Worm (Caenorhabditis elegans): ENCODE measurements around the gene znf-207.
"Not testable (repeated sequence)": the region's sequence is repeated elsewhere in the genome, so short reads cannot be mapped to it uniquely, and the experiment has no call there.

- not testable (repeated sequence) for TF ChIP-seq zip-5 (tag; optimal IDR thresholded peaks at IDR 0.05); ceh-2 (tag; optimal IDR thresholded peaks at IDR 0.05); ref-2 (tag; optimal IDR thresholded peaks at IDR 0.05); ceh-31 (tag; optimal IDR thresholded peaks at IDR 0.05); ceh-14 (tag; optimal IDR thresholded peaks at IDR 0.05); pqm-1 (tag; optimal IDR thresholded peaks at IDR 0.05); ceh-48 (tag; optimal IDR thresholded peaks at IDR 0.05); C08G9.2 (tag; optimal IDR thresholded peaks at IDR 0.05); ttx-3 (tag; optimal IDR thresholded peaks at IDR 0.05); lin-11 (tag; optimal IDR thresholded peaks at IDR 0.05); dmd-4 (tag; optimal IDR thresholded peaks at IDR 0.05; ENCODE audit: borderline replicate concordance); pax-1 (tag; optimal IDR thresholded peaks at IDR 0.05); sox-4 (tag; optimal IDR thresholded peaks at IDR 0.05); pha-4 (tag; optimal IDR thresholded peaks at IDR 0.05)
These were observed 14.0 kb downstream of the znf-207 start, which contains the start of gene his-48 for ce11 chrIV:11324741-11325140.
